Fruit fly (Drosophila melanogaster) whole organism, embryonic: Measurements from ENCODE around the gene CG31910.

Experiments
- Abd-B ChIP-seq: fragments of 200-800 bp; sonication (Bioruptor generic); optimal IDR thresholded peaks from 2 replicates; lab custom pipeline; 2018; ENCODE audit warnings: missing biosample characterization, mild to moderate bottlenecking, missing genetic modification characterization, moderate library complexity
- Ada2b ChIP-seq: fragments of 200-800 bp; sonication (Bioruptor generic); IDR thresholded peaks from 2 replicates; pipeline ENCODE4 v1.3.6; 2022; ENCODE audit warnings: missing biosample characterization, missing genetic modification characterization
- Aef1 ChIP-seq: fragments of 200-800 bp; sonication (Bioruptor generic); IDR thresholded peaks from 3 replicates; pipeline ENCODE4 v1.3.6; 2022; ENCODE audit warnings: missing biosample characterization, missing genetic modification characterization
- Atf3 ChIP-seq: fragments of 200-800 bp; sonication (Bioruptor generic); optimal IDR thresholded peaks from 3 replicates; lab custom pipeline; 2016; ENCODE audit warnings: missing biosample characterization, missing genetic modification characterization
- CG10147 ChIP-seq: fragments of 200-800 bp; sonication (Bioruptor generic); optimal IDR thresholded peaks from 2 replicates; lab custom pipeline; 2019; ENCODE audit warnings: missing biosample characterization, mild to moderate bottlenecking, missing genetic modification characterization, moderate library complexity
- CG10267 ChIP-seq: fragments of 200-800 bp; sonication (Bioruptor generic); optimal IDR thresholded peaks from 2 replicates; lab custom pipeline; 2018; ENCODE audit warnings: missing biosample characterization, mild to moderate bottlenecking, missing genetic modification characterization, moderate library complexity
- CG11247 ChIP-seq: fragments of 200-800 bp; sonication (Bioruptor generic); IDR thresholded peaks from 2 replicates; pipeline ENCODE4 v1.3.6; 2022; ENCODE audit warnings: missing biosample characterization, missing genetic modification characterization
- CG11560 ChIP-seq: fragments of 200-800 bp; sonication (Bioruptor generic); IDR thresholded peaks from 3 replicates; pipeline ENCODE4 v1.3.6; 2022; ENCODE audit warnings: missing biosample characterization, missing genetic modification characterization
- CG1233 ChIP-seq: fragments of 200-800 bp; sonication (Bioruptor generic); optimal IDR thresholded peaks from 4 replicates; lab custom pipeline; 2018; ENCODE audit warnings: missing biosample characterization, mild to moderate bottlenecking, missing genetic modification characterization
- CG13287 ChIP-seq: fragments of 200-800 bp; sonication (Bioruptor generic); IDR thresholded peaks from 2 replicates; pipeline ENCODE4 v1.3.6; 2022; ENCODE audit warnings: missing biosample characterization, missing genetic modification characterization; ENCODE audit not compliant: partially characterized antibody
- CG13624 ChIP-seq: fragments of 200-800 bp; sonication (Bioruptor generic); optimal IDR thresholded peaks from 2 replicates; lab custom pipeline; 2016; ENCODE audit warnings: missing biosample characterization, missing genetic modification characterization
- CG13894 ChIP-seq: fragments of 200-800 bp; sonication (Bioruptor generic); optimal IDR thresholded peaks from 3 replicates; lab custom pipeline; 2018; ENCODE audit warnings: missing biosample characterization, mild to moderate bottlenecking, missing genetic modification characterization, moderate library complexity
- CG14860 ChIP-seq: fragments of 200-800 bp; sonication (Bioruptor generic); IDR thresholded peaks from 3 replicates; pipeline ENCODE4 v1.3.6; 2022; ENCODE audit warnings: missing biosample characterization, missing genetic modification characterization; ENCODE audit not compliant: partially characterized antibody
- CG15696 ChIP-seq: fragments of 200-800 bp; sonication (Bioruptor generic); optimal IDR thresholded peaks from 2 replicates; lab custom pipeline; 2019; ENCODE audit warnings: missing biosample characterization, mild to moderate bottlenecking, missing genetic modification characterization, moderate library complexity
- CG17912 ChIP-seq: fragments of 200-800 bp; sonication (Bioruptor generic); optimal IDR thresholded peaks from 2 replicates; lab custom pipeline; 2018; ENCODE audit warnings: missing biosample characterization, mild to moderate bottlenecking, missing genetic modification characterization
- CG18262 ChIP-seq: fragments of 200-800 bp; optimal IDR thresholded peaks from 3 replicates; lab custom pipeline; 2019; ENCODE audit warnings: missing biosample characterization, mild to moderate bottlenecking, missing genetic modification characterization, moderate library complexity
- CG2678 ChIP-seq: fragments of 200-800 bp; sonication (Bioruptor generic); optimal IDR thresholded peaks from 3 replicates; lab custom pipeline; 2019; ENCODE audit warnings: missing biosample characterization, mild to moderate bottlenecking, missing genetic modification characterization, moderate library complexity
- CG33213 ChIP-seq: fragments of 200-800 bp; sonication (Bioruptor generic); optimal IDR thresholded peaks from 3 replicates; lab custom pipeline; 2016; ENCODE audit warnings: missing biosample characterization, missing genetic modification characterization
- CG6683 ChIP-seq: fragments of 200-800 bp; sonication (Bioruptor generic); optimal IDR thresholded peaks from 2 replicates; lab custom pipeline; 2017; ENCODE audit warnings: missing biosample characterization, mild to moderate bottlenecking, missing genetic modification characterization, missing genetic modification reagents
- CG6791 ChIP-seq: fragments of 200-800 bp; sonication (Bioruptor generic); IDR thresholded peaks from 3 replicates; pipeline ENCODE4 v1.3.6; 2022; ENCODE audit warnings: missing biosample characterization, missing genetic modification characterization; ENCODE audit not compliant: partially characterized antibody
- CG6854 ChIP-seq: fragments of 200-800 bp; sonication (Bioruptor generic); optimal IDR thresholded peaks from 3 replicates; lab custom pipeline; 2017; ENCODE audit warnings: missing biosample characterization, mild to moderate bottlenecking, missing genetic modification characterization
- CG8359 ChIP-seq: fragments of 200-800 bp; sonication (Bioruptor generic); optimal IDR thresholded peaks from 2 replicates; lab custom pipeline; 2017; ENCODE audit warnings: missing biosample characterization, mild to moderate bottlenecking, missing genetic modification characterization, borderline replicate concordance
- CG8924 ChIP-seq: fragments of 200-800 bp; optimal IDR thresholded peaks from 3 replicates; lab custom pipeline; 2019; ENCODE audit warnings: missing biosample characterization, mild to moderate bottlenecking, missing genetic modification characterization, moderate library complexity
- CG9215 ChIP-seq: fragments of 200-800 bp; sonication (Bioruptor generic); IDR thresholded peaks from 2 replicates; pipeline ENCODE4 v1.3.6; 2022; ENCODE audit warnings: missing biosample characterization, missing genetic modification characterization
- Deaf1 ChIP-seq: fragments of 200-800 bp; optimal IDR thresholded peaks from 3 replicates; lab custom pipeline; 2019; ENCODE audit warnings: missing biosample characterization, mild to moderate bottlenecking, missing genetic modification characterization, moderate library complexity
- Dip3 ChIP-seq: fragments of 200-800 bp; sonication (Bioruptor generic); optimal IDR thresholded peaks from 3 replicates; lab custom pipeline; 2016; ENCODE audit warnings: missing biosample characterization, missing genetic modification characterization
- Gsc ChIP-seq: fragments of 200-800 bp; sonication (Bioruptor generic); IDR thresholded peaks from 2 replicates; pipeline ENCODE4 v1.3.6; 2022; ENCODE audit warnings: missing biosample characterization, missing genetic modification characterization
- Lim3 ChIP-seq: fragments of 200-800 bp; sonication (Bioruptor generic); IDR thresholded peaks from 2 replicates; pipeline ENCODE4 v1.3.6; 2022; ENCODE audit warnings: missing biosample characterization, missing genetic modification characterization
- MTF-1 ChIP-seq: fragments of 200-800 bp; sonication (Bioruptor generic); optimal IDR thresholded peaks from 2 replicates; lab custom pipeline; 2018; ENCODE audit warnings: missing biosample characterization, mild to moderate bottlenecking, missing genetic modification characterization, borderline replicate concordance
- NC2β ChIP-seq: fragments of 200-800 bp; sonication (Bioruptor generic); optimal IDR thresholded peaks from 2 replicates; lab custom pipeline; 2016; ENCODE audit warnings: missing biosample characterization, missing genetic modification characterization
- Sox102F ChIP-seq: fragments of 200-800 bp; sonication (Bioruptor generic); optimal IDR thresholded peaks from 2 replicates; lab custom pipeline; 2018; ENCODE audit warnings: missing biosample characterization, mild to moderate bottlenecking, missing genetic modification characterization, moderate library complexity
- Stat92E ChIP-seq, 3 experiments: fragments of >200 bp in 2 of 3; fragments of 200-800 bp in 1 of 3; sonication (Bioruptor generic) in 1 of 3; optimal IDR thresholded peaks; 2 replicates each; lab custom pipeline; 2017 to 2019; ENCODE audit warnings: missing biosample characterization in 3 of 3, missing genetic modification characterization in 3 of 3, mild to moderate bottlenecking in 1 of 3, moderate library complexity in 1 of 3
- Xrp1 ChIP-seq: fragments of 200-800 bp; sonication (Bioruptor generic); IDR thresholded peaks from 2 replicates; pipeline ENCODE4 v1.3.6; 2022; ENCODE audit warnings: missing biosample characterization, missing genetic modification characterization
- dmrt99B ChIP-seq: fragments of 200-800 bp; sonication (Bioruptor generic); optimal IDR thresholded peaks from 2 replicates; lab custom pipeline; 2018; ENCODE audit warnings: missing biosample characterization, mild to moderate bottlenecking, missing genetic modification characterization, moderate library complexity
- dysf ChIP-seq: fragments of 200-800 bp; sonication (Bioruptor generic); IDR thresholded peaks from 3 replicates; pipeline ENCODE4 v1.3.6; 2022; ENCODE audit warnings: missing biosample characterization, missing genetic modification characterization
- fru ChIP-seq: fragments of >200 bp; optimal IDR thresholded peaks from 2 replicates; lab custom pipeline; 2017
- fu2 ChIP-seq: fragments of 200-800 bp; sonication (Bioruptor generic); optimal IDR thresholded peaks from 2 replicates; lab custom pipeline; 2016; ENCODE audit warnings: missing biosample characterization, missing genetic modification characterization
- gfzf ChIP-seq: fragments of 200-800 bp; sonication (Bioruptor generic); optimal IDR thresholded peaks from 2 replicates; lab custom pipeline; 2016; ENCODE audit warnings: missing biosample characterization, mild to moderate bottlenecking, missing genetic modification characterization, moderate library complexity
- insv ChIP-seq, 2 experiments: fragments of 200-800 bp; sonication (Bioruptor generic); optimal IDR thresholded peaks; 3 replicates each; lab custom pipeline; 2016 to 2018; ENCODE audit warnings: missing biosample characterization in 2 of 2, missing genetic modification characterization in 2 of 2
- kni ChIP-seq: fragments of 200-800 bp; sonication (Bioruptor generic); optimal IDR thresholded peaks from 3 replicates; lab custom pipeline; 2017; ENCODE audit warnings: mild to moderate bottlenecking, missing biosample characterization, missing genetic modification reagents, missing genetic modification characterization
- pb ChIP-seq: fragments of 200-800 bp; sonication (Bioruptor generic); optimal IDR thresholded peaks from 3 replicates; lab custom pipeline; 2016; ENCODE audit warnings: missing biosample characterization, missing genetic modification characterization
- so ChIP-seq: fragments of 200-800 bp; sonication (Bioruptor generic); IDR thresholded peaks from 3 replicates; pipeline ENCODE4 v1.3.6; 2022; ENCODE audit warnings: missing biosample characterization, missing genetic modification characterization
- stc ChIP-seq: fragments of 200-800 bp; sonication (Bioruptor generic); IDR thresholded peaks from 2 replicates; pipeline ENCODE4 v1.3.6; 2022; ENCODE audit warnings: missing biosample characterization, missing genetic modification characterization
- tll ChIP-seq, 2 experiments: fragments of 200-800 bp in 1 of 2; fragments of >200 bp in 1 of 2; sonication (Bioruptor generic) in 1 of 2; optimal IDR thresholded peaks; 2 replicates each; lab custom pipeline; 2017 to 2019; ENCODE audit warnings: missing biosample characterization in 2 of 2, missing genetic modification characterization in 2 of 2, mild to moderate bottlenecking in 1 of 2, moderate library complexity in 1 of 2
- vfl ChIP-seq: fragments of 200-800 bp; sonication (Bioruptor generic); optimal IDR thresholded peaks from 2 replicates; lab custom pipeline; 2016; ENCODE audit warnings: missing biosample characterization, missing genetic modification characterization
- vvl ChIP-seq: fragments of 200-800 bp; sonication (Bioruptor generic); IDR thresholded peaks from 2 replicates; pipeline ENCODE4 v1.3.6; 2022; ENCODE audit warnings: missing biosample characterization, missing genetic modification characterization
- zen2 ChIP-seq: fragments of 200-800 bp; sonication (Bioruptor generic); IDR thresholded peaks from 3 replicates; pipeline ENCODE4 v1.3.6; 2022; ENCODE audit warnings: missing biosample characterization, missing genetic modification characterization; ENCODE audit not compliant: partially characterized antibody

CG31910 gene

DNA sequence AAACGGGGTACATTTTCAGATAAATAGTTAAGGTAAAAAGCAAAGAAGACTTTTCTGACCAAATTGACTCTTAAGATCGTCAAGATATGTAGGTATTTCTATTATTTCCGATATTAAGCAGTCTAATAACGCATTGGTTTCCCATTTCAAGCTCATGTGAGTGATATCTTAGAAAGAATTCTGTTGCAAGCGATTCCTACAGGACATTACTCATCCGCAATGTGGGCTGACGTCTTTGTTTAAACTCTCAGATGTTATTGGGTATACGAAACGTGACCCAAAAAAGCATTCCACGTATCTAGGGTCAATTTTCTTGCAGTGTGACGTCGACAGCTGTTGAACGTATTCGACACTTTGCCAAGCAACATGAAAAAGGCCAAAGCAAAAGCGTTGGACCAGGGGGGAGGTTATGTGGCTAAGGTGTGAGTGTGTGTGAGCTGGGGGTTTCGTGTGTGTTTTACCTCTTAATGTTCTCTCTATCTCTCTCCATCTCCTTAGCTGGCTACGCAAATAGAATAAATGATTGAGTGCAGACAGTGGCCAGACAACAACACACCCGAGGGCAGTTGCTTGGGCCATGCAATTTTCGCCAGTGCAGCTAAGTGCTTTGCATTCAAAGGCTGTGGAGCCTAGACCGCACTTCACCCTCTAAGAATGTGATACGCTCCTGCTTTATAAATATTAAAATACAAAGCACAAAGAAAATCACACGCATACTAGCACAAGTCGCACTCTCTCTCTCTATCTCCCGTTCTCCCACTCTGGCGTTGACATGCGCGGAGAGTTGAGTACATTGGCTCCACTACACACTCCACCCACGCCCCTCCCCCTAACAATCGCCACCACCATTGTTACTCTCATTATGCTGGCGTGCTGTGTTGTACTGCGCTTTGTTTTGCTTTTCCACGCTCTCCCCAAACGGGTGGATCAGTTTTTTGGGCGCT, 41.9 kb upstream of the CG31910 start (continued):
- peak; percentile 92 for TF ChIP-seq CG9215 (GFP tag; lab: Robert Waterston, UW)
- peak; percentile 73 for TF ChIP-seq CG11247 (GFP tag; lab: Robert Waterston, UW)
- TF ChIP-seq CG15696 (tag; lab: Kevin White, UChicago) = peak; percentile 69
- peak; percentile 75 for TF ChIP-seq Deaf1 (tag; lab: Kevin White, UChicago)
- peak; percentile 95 for TF ChIP-seq CG6854
- TF ChIP-seq CG33213 (GFP tag; lab: Kevin White, UChicago) = peak; percentile 94
- TF ChIP-seq CG17912 (GFP tag; lab: Kevin White, UChicago) = peak; percentile 54
- 0 out of 3 replicates have a peak, but pooled peaks have one; percentile 58 for TF ChIP-seq CG14860
- TF ChIP-seq Aef1 = peak; percentile 85
- peak; percentile 25 for TF ChIP-seq gfzf (GFP tag; lab: Kevin White, UChicago)
- peak; percentile 96 for TF ChIP-seq dysf (GFP tag; lab: Robert Waterston, UW)
- peak; percentile 96 for TF ChIP-seq Dip3
- no peak for TF ChIP-seq fru (lab: Kevin White, UChicago)
- TF ChIP-seq CG6791 (GFP tag; lab: Robert Waterston, UW) = peak; percentile 45; the same call in 1 of the 3 replicates
- TF ChIP-seq CG10147 (GFP tag; lab: Kevin White, UChicago) = peak; percentile 96
- peak; percentile 83 for TF ChIP-seq Ada2b
- TF ChIP-seq CG18262 = peak; percentile 98
- TF ChIP-seq fu2 (GFP tag; lab: Kevin White, UChicago) = peak; percentile 97
- peak; percentile 67 for TF ChIP-seq stc (GFP tag; lab: Robert Waterston, UW)
- peak in 2 of 3 experiments; percentile 88 to 91 for TF ChIP-seq Stat92E (GFP tag; optimal IDR thresholded peaks at IDR 0.05; lab: Kevin White, UChicago)
- TF ChIP-seq Atf3 (GFP tag; lab: Kevin White, UChicago) = peak; percentile 95
- peak; percentile 58 for TF ChIP-seq CG13287 (GFP tag; lab: Robert Waterston, UW)
- peak; percentile 87 for TF ChIP-seq CG6683 (GFP tag; lab: Kevin White, UChicago)
- TF ChIP-seq Xrp1 (GFP tag; lab: Robert Waterston, UW) = peak; percentile 82
- peak; percentile 96 for TF ChIP-seq CG1233
- TF ChIP-seq Gsc (GFP tag; lab: Robert Waterston, UW) = peak; percentile 50
- peak; percentile 84 for TF ChIP-seq CG11560 (tag; lab: Robert Waterston, UW)
- peak; percentile 97 for TF ChIP-seq CG13624 (GFP tag; lab: Kevin White, UChicago)
- peak; percentile 93 for TF ChIP-seq vvl (GFP tag; lab: Robert Waterston, UW)
- TF ChIP-seq MTF-1 = peak; percentile 43
- peak; percentile 49 to 72 for TF ChIP-seq insv (GFP tag; optimal IDR thresholded peaks at IDR 0.05; lab: Kevin White, UChicago)
- peak; percentile 96 for TF ChIP-seq pb
- TF ChIP-seq zen2 (GFP tag; lab: Robert Waterston, UW) = peak; percentile 4; the same call in 2 of the 3 replicates
- peak; percentile 69; the same call in 1 of the 2 replicates for TF ChIP-seq Lim3 (GFP tag; lab: Robert Waterston, UW)
- TF ChIP-seq Abd-B = peak; percentile 96
- TF ChIP-seq CG8359 (GFP tag; lab: Kevin White, UChicago) = peak; percentile 88
- TF ChIP-seq NC2β (GFP tag; lab: Kevin White, UChicago) = peak; percentile 89
- TF ChIP-seq so = peak; percentile 82; the same call in 2 of the 3 replicates
- peak; percentile 98 for TF ChIP-seq CG2678
- peak; percentile 11 to 70 for TF ChIP-seq tll (GFP tag; optimal IDR thresholded peaks at IDR 0.05; lab: Kevin White, UChicago)
- TF ChIP-seq CG13894 = peak; percentile 47
- peak; percentile 92 for TF ChIP-seq kni (GFP tag; lab: Kevin White, UChicago)
- TF ChIP-seq CG8924 (tag; lab: Kevin White, UChicago) = peak; percentile 97
- peak; percentile 97 for TF ChIP-seq dmrt99B (tag; lab: Kevin White, UChicago)
- peak; percentile 91 for TF ChIP-seq vfl
- TF ChIP-seq Sox102F (GFP tag; lab: Kevin White, UChicago) = peak; percentile 92
- peak; percentile 87 for TF ChIP-seq CG10267 (tag; lab: Kevin White, UChicago)
